Fruit fly (Drosophila melanogaster): ENCODE data around the gene Vajk3.

DNA sequence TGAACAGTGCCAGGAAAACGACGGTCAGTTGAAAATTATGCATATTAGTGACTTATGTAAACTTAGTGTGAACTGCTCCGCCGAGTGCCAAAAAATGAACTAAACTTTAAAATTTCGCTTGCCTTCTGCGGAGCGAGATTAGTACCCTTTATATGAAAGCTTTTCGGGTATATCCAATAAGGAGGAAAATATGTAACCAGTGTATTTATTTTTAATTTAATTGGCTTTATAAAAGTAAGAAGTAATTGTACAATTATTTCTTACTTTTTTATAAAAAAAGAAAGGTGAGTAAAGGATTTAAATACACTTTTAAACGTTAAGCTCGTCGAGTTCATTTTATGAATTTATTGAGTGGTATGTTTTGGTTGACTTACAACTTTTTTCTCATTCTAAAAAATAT, 25.6 kb upstream of the Vajk3 start, which contains the start of gene He:
- TF ChIP-seq psq (optimal IDR thresholded peaks at IDR 0.05) (no peak), ttk (optimal IDR thresholded peaks at IDR 0.05) (no peak)
